Worm (Caenorhabditis elegans): ENCODE data around the gene npr-10.
A peak's percentile ranks its signal among the peaks of the same experiment; 100 is the strongest.
"Not testable (repeated sequence)": the region's sequence is repeated elsewhere in the genome, so short reads cannot be mapped to it uniquely, and the experiment has no call there.

DNA sequence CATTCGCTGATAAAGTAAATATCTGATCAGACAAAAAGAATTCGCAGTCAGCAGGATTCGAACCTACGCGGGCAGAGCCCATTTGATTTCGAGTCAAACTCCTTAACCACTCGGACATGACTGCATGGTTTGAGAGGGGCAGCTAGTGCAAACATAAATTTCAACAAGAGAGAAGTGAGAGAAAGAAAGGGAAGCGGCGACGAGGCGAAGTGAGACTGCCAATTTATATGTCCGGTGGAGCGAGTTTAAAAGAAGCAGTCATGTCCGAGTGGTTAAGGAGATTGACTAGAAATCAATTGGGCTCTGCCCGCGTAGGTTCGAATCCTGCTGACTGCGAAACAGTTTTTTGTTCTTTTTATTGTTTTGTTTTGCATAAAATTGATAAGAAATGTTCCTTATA is 13.8 kb upstream of the npr-10 start:
- TF ChIP-seq nhr-237 (tag; optimal IDR thresholded peaks at IDR 0.05) (peak; percentile 73), mab-5 (tag; optimal IDR thresholded peaks at IDR 0.05) (peak; percentile 29), lin-32 (GFP tag; optimal IDR thresholded peaks at IDR 0.05) (peak; percentile 88), sptf-1 (tag; optimal IDR thresholded peaks at IDR 0.05) (peak; percentile 95), lin-13 (tag; optimal IDR thresholded peaks at IDR 0.05) (peak; percentile 41), unc-62 (GFP tag; optimal IDR thresholded peaks at IDR 0.05) (peak; percentile 42)
- not testable (repeated sequence) for TF ChIP-seq nhr-12 (tag; optimal IDR thresholded peaks at IDR 0.05)
